Fruit fly (Drosophila melanogaster): Measurements from ENCODE around the gene Fum4.

Fum4 gene

dm6 chr2L:10191396-10191795, at the start of gene Fum4:
Gene Fum4, minus strand, starts transcription at chr2L:10191496.
- TF ChIP-seq CTCF (optimal IDR thresholded peaks at IDR 0.05), result no peak
- TF ChIP-seq CG8478 (optimal IDR thresholded peaks at IDR 0.05), result no peak

- TF ChIP-seq CTCF (optimal IDR thresholded peaks at IDR 0.05) (no peak), CG8478 (optimal IDR thresholded peaks at IDR 0.05) (no peak)
These were observed 47.7 kb upstream of the Fum4 start, which contains the start of gene me31B for dm6 chr2L:10238726-10239652. Gene me31B, plus strand, starts transcription at chr2L:10239341.

dm6 chr2L:10237725-10238446, 46.6 kb upstream of the Fum4 start, which contains the start of gene mthl15:
Gene mthl15, minus strand, starts transcription at chr2L:10238317.
- no peak for TF ChIP-seq CG8478 (optimal IDR thresholded peaks at IDR 0.05)
- TF ChIP-seq CTCF (optimal IDR thresholded peaks at IDR 0.05), result no peak

- TF ChIP-seq CTCF (optimal IDR thresholded peaks at IDR 0.05), result no peak
- no peak for TF ChIP-seq CG8478 (optimal IDR thresholded peaks at IDR 0.05)
These were observed 41.5 kb upstream of the Fum4 start for dm6 chr2L:10232827-10233226.

- TF ChIP-seq CG8478 (optimal IDR thresholded peaks at IDR 0.05) (no peak), CTCF (optimal IDR thresholded peaks at IDR 0.05) (no peak)
These were observed 41.0 kb upstream of the Fum4 start, which contains the start of gene eEF1delta for dm6 chr2L:10232152-10232816. Gene eEF1delta, plus strand, starts transcription at chr2L:10232507.

dm6 chr2L:10231510-10231909, 40.2 kb upstream of the Fum4 start, which contains the start of gene ova:
Gene ova, minus strand, starts transcription at chr2L:10231692.
- TF ChIP-seq CTCF (optimal IDR thresholded peaks at IDR 0.05) (no peak), CG8478 (optimal IDR thresholded peaks at IDR 0.05) (no peak)

- TF ChIP-seq CG8478 (optimal IDR thresholded peaks at IDR 0.05), result no peak
- no peak for TF ChIP-seq CTCF (optimal IDR thresholded peaks at IDR 0.05)
These were observed 39.8 kb upstream of the Fum4 start for dm6 chr2L:10231092-10231494.

- TF ChIP-seq CTCF (optimal IDR thresholded peaks at IDR 0.05) (no peak), CG8478 (optimal IDR thresholded peaks at IDR 0.05) (no peak)
These were observed 39.2 kb upstream of the Fum4 start for dm6 chr2L:10230455-10230854.

dm6 chr2L:10226724-10227407, 35.6 kb upstream of the Fum4 start, which contains the start of gene CG5708:
Gene CG5708, minus strand, starts transcription at chr2L:10226808.
- TF ChIP-seq CTCF (optimal IDR thresholded peaks at IDR 0.05) (no peak), CG8478 (optimal IDR thresholded peaks at IDR 0.05) (no peak)

- TF ChIP-seq CG8478 (optimal IDR thresholded peaks at IDR 0.05), result no peak
- TF ChIP-seq CTCF (optimal IDR thresholded peaks at IDR 0.05), result no peak
These were observed 35.0 kb upstream of the Fum4 start for dm6 chr2L:10226213-10226723.

- TF ChIP-seq CG8478 (optimal IDR thresholded peaks at IDR 0.05) (no peak), CTCF (optimal IDR thresholded peaks at IDR 0.05) (no peak)
These were observed 31.4 kb upstream of the Fum4 start, which contains the start of gene Bcs1 for dm6 chr2L:10222550-10223231. Gene Bcs1, plus strand, starts transcription at chr2L:10222657.

dm6 chr2L:10221387-10221705, 30.1 kb upstream of the Fum4 start:
- TF ChIP-seq CTCF (optimal IDR thresholded peaks at IDR 0.05) (no peak), CG8478 (optimal IDR thresholded peaks at IDR 0.05) (no peak)

- no peak for TF ChIP-seq CG8478 (optimal IDR thresholded peaks at IDR 0.05)
- no peak for TF ChIP-seq CTCF (optimal IDR thresholded peaks at IDR 0.05)
These were observed 29.4 kb upstream of the Fum4 start, which contains the start of the genes Npc1a and Prosalpha6 for dm6 chr2L:10220501-10221386. Gene Npc1a, minus strand, starts transcription at chr2L:10221216. Gene Prosalpha6, plus strand, starts transcription at chr2L:10221351.

All from S2 (cell line).